Fruit fly (Drosophila melanogaster): ENCODE measurements around the gene Nhe2.

Gene Nhe2

dm6 chr2L:21082444-21083201 lies 21.7 kb upstream of the Nhe2 start, which contains the start of gene CG33511:
TSS of gene CG33511 (minus strand) at chr2L:21082494.
- no peak for TF ChIP-seq CG8478 (optimal IDR thresholded peaks at IDR 0.05)
- no peak for TF ChIP-seq psq (optimal IDR thresholded peaks at IDR 0.05)
- TF ChIP-seq usp (GFP tag; optimal IDR thresholded peaks at IDR 0.05), result no peak
- no peak for TF ChIP-seq EcR (GFP tag; optimal IDR thresholded peaks at IDR 0.05)
- TF ChIP-seq Dll (optimal IDR thresholded peaks at IDR 0.05), result no peak
- TF ChIP-seq pan (optimal IDR thresholded peaks at IDR 0.05), result no peak

dm6 chr2L:21084268-21084667 lies 20.1 kb upstream of the Nhe2 start, which contains the start of gene CG33510:
TSS of gene CG33510 (minus strand) at chr2L:21084326.
- TF ChIP-seq CG8478 (optimal IDR thresholded peaks at IDR 0.05) (no peak), usp (GFP tag; optimal IDR thresholded peaks at IDR 0.05) (no peak), EcR (GFP tag; optimal IDR thresholded peaks at IDR 0.05) (no peak), Dll (optimal IDR thresholded peaks at IDR 0.05) (no peak), psq (optimal IDR thresholded peaks at IDR 0.05) (no peak), pan (optimal IDR thresholded peaks at IDR 0.05) (no peak)

dm6 chr2L:21086406-21086805 lies 18.0 kb upstream of the Nhe2 start, which contains the start of gene CG33509:
TSS of gene CG33509 (minus strand) at chr2L:21086506.
- TF ChIP-seq pan (optimal IDR thresholded peaks at IDR 0.05) (no peak), CG8478 (optimal IDR thresholded peaks at IDR 0.05) (no peak), Dll (optimal IDR thresholded peaks at IDR 0.05) (no peak), psq (optimal IDR thresholded peaks at IDR 0.05) (no peak), EcR (GFP tag; optimal IDR thresholded peaks at IDR 0.05) (no peak), usp (GFP tag; optimal IDR thresholded peaks at IDR 0.05) (no peak)

- TF ChIP-seq pan (optimal IDR thresholded peaks at IDR 0.05), result no peak
- no peak for TF ChIP-seq EcR (GFP tag; optimal IDR thresholded peaks at IDR 0.05)
- no peak for TF ChIP-seq psq (optimal IDR thresholded peaks at IDR 0.05)
- no peak for TF ChIP-seq CG8478 (optimal IDR thresholded peaks at IDR 0.05)
- no peak for TF ChIP-seq usp (GFP tag; optimal IDR thresholded peaks at IDR 0.05)
- TF ChIP-seq Dll (optimal IDR thresholded peaks at IDR 0.05), result no peak
These were observed 15.7 kb upstream of the Nhe2 start, which contains the start of gene ppk13 for dm6 chr2L:21088651-21089050. TSS of gene ppk13 (minus strand) at chr2L:21088751.

- TF ChIP-seq pan (optimal IDR thresholded peaks at IDR 0.05), result no peak
- TF ChIP-seq usp (GFP tag; optimal IDR thresholded peaks at IDR 0.05), result no peak
- no peak for TF ChIP-seq Dll (optimal IDR thresholded peaks at IDR 0.05)
- no peak for TF ChIP-seq CG8478 (optimal IDR thresholded peaks at IDR 0.05)
- no peak for TF ChIP-seq psq (optimal IDR thresholded peaks at IDR 0.05)
- no peak for TF ChIP-seq EcR (GFP tag; optimal IDR thresholded peaks at IDR 0.05)
These were observed 15.3 kb upstream of the Nhe2 start, which contains the start of gene CG9259 for dm6 chr2L:21089075-21089474. TSS of gene CG9259 (plus strand) at chr2L:21089375.

- TF ChIP-seq pan (optimal IDR thresholded peaks at IDR 0.05), result no peak
- TF ChIP-seq psq (optimal IDR thresholded peaks at IDR 0.05), result no peak
- no peak for TF ChIP-seq Dll (optimal IDR thresholded peaks at IDR 0.05)
- TF ChIP-seq CG8478 (optimal IDR thresholded peaks at IDR 0.05), result no peak
- no peak for TF ChIP-seq usp (GFP tag; optimal IDR thresholded peaks at IDR 0.05)
- TF ChIP-seq EcR (GFP tag; optimal IDR thresholded peaks at IDR 0.05), result no peak
These were observed 13.4 kb upstream of the Nhe2 start, which contains the start of gene CG14397 for dm6 chr2L:21090958-21091357. TSS of gene CG14397 (plus strand) at chr2L:21091227.

dm6 chr2L:21096448-21096994 lies 7.8 kb upstream of the Nhe2 start, which contains the start of gene CG34136:
TSS of gene CG34136 (plus strand) at chr2L:21096922.
- TF ChIP-seq psq (optimal IDR thresholded peaks at IDR 0.05), result no peak
- no peak for TF ChIP-seq EcR (GFP tag; optimal IDR thresholded peaks at IDR 0.05)

dm6 chr2L:21097850-21098249 lies 6.5 kb upstream of the Nhe2 start:
- TF ChIP-seq usp (GFP tag; optimal IDR thresholded peaks at IDR 0.05), result no peak
- TF ChIP-seq EcR (GFP tag; optimal IDR thresholded peaks at IDR 0.05), result no peak
- no peak for TF ChIP-seq pan (optimal IDR thresholded peaks at IDR 0.05)
- TF ChIP-seq Dll (optimal IDR thresholded peaks at IDR 0.05), result no peak
- no peak for TF ChIP-seq psq (optimal IDR thresholded peaks at IDR 0.05)
- no peak for TF ChIP-seq CG8478 (optimal IDR thresholded peaks at IDR 0.05)

- no peak for TF ChIP-seq Dll (optimal IDR thresholded peaks at IDR 0.05)
- TF ChIP-seq pan (optimal IDR thresholded peaks at IDR 0.05), result no peak
- TF ChIP-seq EcR (GFP tag; optimal IDR thresholded peaks at IDR 0.05), result no peak
- no peak for TF ChIP-seq psq (optimal IDR thresholded peaks at IDR 0.05)
- no peak for TF ChIP-seq CG8478 (optimal IDR thresholded peaks at IDR 0.05)
- no peak for TF ChIP-seq usp (GFP tag; optimal IDR thresholded peaks at IDR 0.05)
These were observed 1.8 kb upstream of the Nhe2 start, which contains the start of gene CG9257 for dm6 chr2L:21102399-21103108. TSS of gene CG9257 (plus strand) at chr2L:21102743.

- TF ChIP-seq Dll (optimal IDR thresholded peaks at IDR 0.05) (no peak), usp (GFP tag; optimal IDR thresholded peaks at IDR 0.05) (no peak), psq (optimal IDR thresholded peaks at IDR 0.05) (no peak)
These were observed 759 bp downstream of the Nhe2 start for dm6 chr2L:21105127-21105526.

dm6 chr2L:21107651-21108489 lies 3.5 kb downstream of the Nhe2 start:
- TF ChIP-seq CG8478 (optimal IDR thresholded peaks at IDR 0.05) (no peak), pan (optimal IDR thresholded peaks at IDR 0.05) (no peak), EcR (GFP tag; optimal IDR thresholded peaks at IDR 0.05) (no peak), usp (GFP tag; optimal IDR thresholded peaks at IDR 0.05) (no peak), psq (optimal IDR thresholded peaks at IDR 0.05) (no peak), Dll (optimal IDR thresholded peaks at IDR 0.05) (no peak)

Data from whole organism.